Fruit fly (Drosophila melanogaster) whole organism, embryonic: Measurements from ENCODE around the gene Hand.

Source experiments
- Antp ChIP-seq: fragments of 200-800 bp; sonication (Bioruptor generic); optimal IDR thresholded peaks from 3 replicates; lab custom pipeline; 2016; ENCODE audit warnings: missing biosample characterization, missing genetic modification characterization
- CG1024 ChIP-seq: fragments of 200-800 bp; sonication (Bioruptor generic); IDR thresholded peaks from 2 replicates; pipeline ENCODE4 v1.3.6; 2022; ENCODE audit warnings: missing biosample characterization, missing genetic modification characterization
- CG10267 ChIP-seq: fragments of 200-800 bp; sonication (Bioruptor generic); optimal IDR thresholded peaks from 2 replicates; lab custom pipeline; 2018; ENCODE audit warnings: missing biosample characterization, mild to moderate bottlenecking, missing genetic modification characterization, moderate library complexity
- CG10431 ChIP-seq: fragments of 200-800 bp; sonication (Bioruptor generic); optimal IDR thresholded peaks from 3 replicates; lab custom pipeline; 2018; ENCODE audit warnings: missing biosample characterization, mild to moderate bottlenecking, missing genetic modification characterization
- CG12155 ChIP-seq: fragments of 200-800 bp; sonication (Bioruptor generic); optimal IDR thresholded peaks from 3 replicates; lab custom pipeline; 2016; ENCODE audit warnings: missing biosample characterization, missing genetic modification characterization
- CG12236 ChIP-seq: fragments of 200-800 bp; sonication (Bioruptor generic); optimal IDR thresholded peaks from 2 replicates; lab custom pipeline; 2016; ENCODE audit warnings: missing biosample characterization, missing genetic modification characterization
- CG12942 ChIP-seq: fragments of 200-800 bp; sonication (Bioruptor generic); optimal IDR thresholded peaks from 3 replicates; lab custom pipeline; 2016; ENCODE audit warnings: missing biosample characterization, missing genetic modification characterization
- CG14014 ChIP-seq: fragments of 200-800 bp; sonication (Bioruptor generic); IDR thresholded peaks from 2 replicates; pipeline ENCODE4 v1.3.6; 2022; ENCODE audit warnings: missing biosample characterization, missing genetic modification characterization
- CG14050 ChIP-seq: fragments of 200-800 bp; sonication (Bioruptor generic); IDR thresholded peaks from 3 replicates; pipeline ENCODE4 v1.3.6; 2022; ENCODE audit warnings: missing biosample characterization, missing genetic modification characterization
- CG16779 ChIP-seq: fragments of 200-800 bp; sonication (Bioruptor generic); IDR thresholded peaks from 2 replicates; pipeline ENCODE4 v1.3.6; 2022; ENCODE audit warnings: missing biosample characterization, missing genetic modification characterization
- CG16863 ChIP-seq: fragments of 200-800 bp; sonication (Bioruptor generic); optimal IDR thresholded peaks from 3 replicates; lab custom pipeline; 2016; ENCODE audit warnings: missing biosample characterization, missing genetic modification characterization
- CG17361 ChIP-seq: fragments of 200-800 bp; sonication (Bioruptor generic); IDR thresholded peaks from 3 replicates; pipeline ENCODE4 v1.3.6; 2022; ENCODE audit warnings: missing biosample characterization, missing genetic modification characterization
- CG2116 ChIP-seq: fragments of 200-800 bp; sonication (Bioruptor generic); optimal IDR thresholded peaks from 3 replicates; lab custom pipeline; 2018; ENCODE audit warnings: missing biosample characterization, mild to moderate bottlenecking, missing genetic modification characterization
- CG2120 ChIP-seq: fragments of 200-800 bp; sonication (Bioruptor generic); optimal IDR thresholded peaks from 3 replicates; lab custom pipeline; 2016; ENCODE audit warnings: missing biosample characterization, missing genetic modification characterization
- CG34224 ChIP-seq: fragments of 200-800 bp; sonication (Bioruptor generic); IDR thresholded peaks from 3 replicates; pipeline ENCODE4 v1.3.6; 2022; ENCODE audit warnings: missing biosample characterization, missing genetic modification characterization; ENCODE audit not compliant: partially characterized antibody
- CG4424 ChIP-seq: fragments of 200-800 bp; sonication (Bioruptor generic); optimal IDR thresholded peaks from 3 replicates; lab custom pipeline; 2016; ENCODE audit warnings: missing biosample characterization, missing genetic modification characterization
- CG4730 ChIP-seq: fragments of 200-800 bp; sonication (Bioruptor generic); IDR thresholded peaks from 2 replicates; pipeline ENCODE4 v1.3.6; 2022; ENCODE audit warnings: missing biosample characterization, missing genetic modification characterization
- CG4820 ChIP-seq: fragments of 200-800 bp; sonication (Bioruptor generic); optimal IDR thresholded peaks from 3 replicates; lab custom pipeline; 2016; ENCODE audit warnings: missing biosample characterization, missing genetic modification characterization
- CG6791 ChIP-seq: fragments of 200-800 bp; sonication (Bioruptor generic); IDR thresholded peaks from 3 replicates; pipeline ENCODE4 v1.3.6; 2022; ENCODE audit warnings: missing biosample characterization, missing genetic modification characterization; ENCODE audit not compliant: partially characterized antibody
- CG6813 ChIP-seq: fragments of 200-800 bp; sonication (Bioruptor generic); optimal IDR thresholded peaks from 2 replicates; lab custom pipeline; 2017; ENCODE audit warnings: missing biosample characterization, missing genetic modification characterization, mild to moderate bottlenecking, moderate library complexity, missing genetic modification reagents
- CG7745 ChIP-seq: fragments of 200-800 bp; sonication (Bioruptor generic); optimal IDR thresholded peaks from 2 replicates; lab custom pipeline; 2018; ENCODE audit warnings: missing biosample characterization, mild to moderate bottlenecking, missing genetic modification characterization, moderate library complexity
- CG7987 ChIP-seq: fragments of 200-800 bp; sonication (Bioruptor generic); optimal IDR thresholded peaks from 2 replicates; lab custom pipeline; 2018; ENCODE audit warnings: missing biosample characterization, mild to moderate bottlenecking, missing genetic modification characterization, moderate library complexity
- CG8281 ChIP-seq: fragments of 200-800 bp; sonication (Bioruptor generic); optimal IDR thresholded peaks from 2 replicates; lab custom pipeline; 2018; ENCODE audit warnings: missing biosample characterization, mild to moderate bottlenecking, missing genetic modification characterization, moderate library complexity
- Drgx ChIP-seq: fragments of 200-800 bp; sonication (Bioruptor generic); IDR thresholded peaks from 2 replicates; pipeline ENCODE4 v1.3.6; 2022; ENCODE audit warnings: missing biosample characterization, missing genetic modification characterization
- HHEX ChIP-seq: fragments of 200-800 bp; sonication (Bioruptor generic); optimal IDR thresholded peaks from 3 replicates; lab custom pipeline; 2017; ENCODE audit warnings: missing biosample characterization, mild to moderate bottlenecking, missing genetic modification characterization, missing genetic modification reagents
- HLH54F ChIP-seq: fragments of 200-800 bp; sonication (Bioruptor generic); optimal IDR thresholded peaks from 3 replicates; lab custom pipeline; 2016; ENCODE audit warnings: missing biosample characterization, missing genetic modification characterization
- Hmx ChIP-seq: fragments of 200-800 bp; sonication (Bioruptor generic); optimal IDR thresholded peaks from 2 replicates; lab custom pipeline; 2016; ENCODE audit warnings: missing biosample characterization, missing genetic modification characterization
- Hr39 ChIP-seq: fragments of >200 bp; optimal IDR thresholded peaks from 2 replicates; lab custom pipeline; 2017
- Hsf ChIP-seq: fragments of 200-800 bp; sonication (Bioruptor generic); optimal IDR thresholded peaks from 3 replicates; lab custom pipeline; 2016; ENCODE audit warnings: missing biosample characterization, missing genetic modification characterization
- Lim3 ChIP-seq: fragments of 200-800 bp; sonication (Bioruptor generic); IDR thresholded peaks from 2 replicates; pipeline ENCODE4 v1.3.6; 2022; ENCODE audit warnings: missing biosample characterization, missing genetic modification characterization
- MBD-R2 ChIP-seq: fragments of 200-800 bp; sonication (Bioruptor generic); IDR thresholded peaks from 2 replicates; pipeline ENCODE4 v1.3.6; 2022; ENCODE audit warnings: missing biosample characterization, missing genetic modification characterization
- Sox102F ChIP-seq: fragments of 200-800 bp; sonication (Bioruptor generic); optimal IDR thresholded peaks from 2 replicates; lab custom pipeline; 2018; ENCODE audit warnings: missing biosample characterization, mild to moderate bottlenecking, missing genetic modification characterization, moderate library complexity
- Sry-δ ChIP-seq: fragments of 200-800 bp; sonication (Bioruptor generic); optimal IDR thresholded peaks from 2 replicates; lab custom pipeline; 2016; ENCODE audit warnings: missing biosample characterization, missing genetic modification characterization
- Ssrp ChIP-seq: fragments of 200-800 bp; sonication (Bioruptor generic); optimal IDR thresholded peaks from 2 replicates; lab custom pipeline; 2018; ENCODE audit warnings: missing biosample characterization, mild to moderate bottlenecking, missing genetic modification characterization, moderate library complexity
- bsh ChIP-seq, 2 experiments: fragments of 200-800 bp; sonication (Bioruptor generic); optimal IDR thresholded peaks; 2 replicates each; lab custom pipeline; 2017 to 2018; ENCODE audit warnings: mild to moderate bottlenecking in 2 of 2, missing biosample characterization in 2 of 2, missing genetic modification characterization in 2 of 2, moderate library complexity in 1 of 2
- chinmo ChIP-seq: fragments of 200-800 bp; sonication (Bioruptor generic); IDR thresholded peaks from 4 replicates; pipeline ENCODE4 v1.3.6; 2022; ENCODE audit warnings: missing biosample characterization, missing genetic modification characterization; ENCODE audit not compliant: partially characterized antibody
- dan ChIP-seq: fragments of 200-800 bp; sonication (Bioruptor generic); IDR thresholded peaks from 2 replicates; pipeline ENCODE4 v1.3.6; 2022; ENCODE audit warnings: missing biosample characterization, missing genetic modification characterization
- gem ChIP-seq: fragments of 200-800 bp; sonication (Bioruptor generic); optimal IDR thresholded peaks from 2 replicates; lab custom pipeline; 2019; ENCODE audit warnings: missing biosample characterization, mild to moderate bottlenecking, missing genetic modification characterization, moderate library complexity
- jumu ChIP-seq: fragments of 200-800 bp; sonication (Bioruptor generic); optimal IDR thresholded peaks from 3 replicates; lab custom pipeline; 2016; ENCODE audit warnings: missing biosample characterization, missing genetic modification characterization
- kay ChIP-seq: fragments of 200-800 bp; sonication (Bioruptor generic); optimal IDR thresholded peaks from 2 replicates; lab custom pipeline; 2016; ENCODE audit warnings: missing biosample characterization, missing genetic modification characterization
- nau ChIP-seq: fragments of 200-800 bp; sonication (Bioruptor generic); optimal IDR thresholded peaks from 3 replicates; lab custom pipeline; 2017; ENCODE audit warnings: missing biosample characterization, mild to moderate bottlenecking, missing genetic modification characterization, missing genetic modification reagents
- nom ChIP-seq: fragments of 200-800 bp; sonication (Bioruptor generic); optimal IDR thresholded peaks from 2 replicates; lab custom pipeline; 2017; ENCODE audit warnings: missing biosample characterization, missing genetic modification characterization, mild to moderate bottlenecking, moderate library complexity, missing genetic modification reagents
- onecut ChIP-seq: fragments of 200-800 bp; sonication (Bioruptor generic); IDR thresholded peaks from 2 replicates; pipeline ENCODE4 v1.3.6; 2022; ENCODE audit warnings: missing biosample characterization, missing genetic modification characterization
- ro ChIP-seq: fragments of 200-800 bp; sonication (Bioruptor generic); IDR thresholded peaks from 2 replicates; pipeline ENCODE4 v1.3.6; 2022; ENCODE audit warnings: missing biosample characterization, missing genetic modification characterization
- salm ChIP-seq: fragments of 200-800 bp; sonication (Bioruptor generic); optimal IDR thresholded peaks from 2 replicates; lab custom pipeline; 2018; ENCODE audit warnings: missing biosample characterization, mild to moderate bottlenecking, missing genetic modification characterization
- sima ChIP-seq: fragments of 200-800 bp; sonication (Bioruptor generic); optimal IDR thresholded peaks from 2 replicates; lab custom pipeline; 2016; ENCODE audit warnings: missing biosample characterization, missing genetic modification characterization
- slou ChIP-seq: fragments of 200-800 bp; sonication (Bioruptor generic); optimal IDR thresholded peaks from 3 replicates; lab custom pipeline; 2016; ENCODE audit warnings: missing biosample characterization, missing genetic modification characterization
- sr ChIP-seq: fragments of 200-800 bp; sonication (Bioruptor generic); IDR thresholded peaks from 3 replicates; pipeline ENCODE4 v1.3.6; 2022; ENCODE audit warnings: missing biosample characterization, missing genetic modification characterization
- unpg ChIP-seq: fragments of 200-800 bp; sonication (Bioruptor generic); optimal IDR thresholded peaks from 3 replicates; lab custom pipeline; 2018; ENCODE audit warnings: missing biosample characterization, mild to moderate bottlenecking, missing genetic modification characterization, moderate library complexity
- wdn ChIP-seq: fragments of 200-800 bp; sonication (Bioruptor generic); IDR thresholded peaks from 2 replicates; pipeline ENCODE4 v1.3.6; 2022; ENCODE audit warnings: missing biosample characterization, missing genetic modification characterization

Hand gene

dm6 chr2L:10333091-10333991 lies 38.2 kb upstream of the Hand start, which contains the start of gene GATAd (continued):
- TF ChIP-seq CG6813 (no peak), Ssrp (tag; lab: Kevin White, UChicago) (no peak), Sry-δ (GFP tag; lab: Kevin White, UChicago) (peak; percentile 31), Hsf (GFP tag; lab: Kevin White, UChicago) (no peak), wdn (GFP tag; lab: Robert Waterston, UW) (no peak), onecut (GFP tag; lab: Robert Waterston, UW) (no peak), CG8281 (tag; lab: Kevin White, UChicago) (peak; percentile 79), Hmx (no peak), CG34224 (GFP tag; lab: Robert Waterston, UW) (no peak), sima (GFP tag; lab: Kevin White, UChicago) (no peak), CG12155 (GFP tag; lab: Kevin White, UChicago) (no peak), HHEX (no peak), slou (no peak), MBD-R2 (GFP tag; lab: Robert Waterston, UW) (peak; percentile 19; the same call in 1 of the 2 replicates), sr (no peak), CG17361 (GFP tag; lab: Robert Waterston, UW) (0 out of 3 replicates have a peak, but pooled peaks have one; percentile 5), Antp (GFP tag; lab: Kevin White, UChicago) (no peak), Hr39 (lab: Kevin White, UChicago) (no peak), CG2120 (GFP tag; lab: Kevin White, UChicago) (peak; percentile 9), bsh (GFP tag; optimal IDR thresholded peaks at IDR 0.05; lab: Kevin White, UChicago) (no peak), CG7745 (tag; lab: Kevin White, UChicago) (no peak), CG16863 (no peak), CG1024 (GFP tag; lab: Robert Waterston, UW) (peak; percentile 33; the same call in 1 of the 2 replicates), nom (GFP tag; lab: Kevin White, UChicago) (no peak), Lim3 (GFP tag; lab: Robert Waterston, UW) (no peak), ro (GFP tag; lab: Robert Waterston, UW) (no peak), jumu (GFP tag; lab: Kevin White, UChicago) (no peak), dan (GFP tag; lab: Robert Waterston, UW) (no peak), CG16779 (no peak), CG10431 (GFP tag; lab: Kevin White, UChicago) (no peak), CG10267 (peak; percentile 33), CG14014 (GFP tag; lab: Robert Waterston, UW) (no peak), CG12942 (GFP tag; lab: Kevin White, UChicago) (no peak), nau (no peak), CG14050 (no peak), chinmo (GFP tag; lab: Robert Waterston, UW) (peak; percentile 74; the same call in 1 of the 4 replicates), CG2116 (GFP tag; lab: Kevin White, UChicago) (peak; percentile 25), unpg (GFP tag; lab: Kevin White, UChicago) (no peak), CG4820 (GFP tag; lab: Kevin White, UChicago) (no peak), CG4730 (GFP tag; lab: Robert Waterston, UW) (no peak), HLH54F (no peak), CG4424 (GFP tag; lab: Kevin White, UChicago) (no peak), gem (tag; lab: Kevin White, UChicago) (peak; percentile 26), Drgx (no peak), Sox102F (GFP tag; lab: Kevin White, UChicago) (no peak), CG12236 (GFP tag; lab: Kevin White, UChicago) (no peak), CG7987 (GFP tag; lab: Kevin White, UChicago) (no peak), salm (no peak), kay (GFP tag; lab: Kevin White, UChicago) (peak; percentile 87), CG6791 (no peak)
